Worm (Caenorhabditis elegans): ENCODE data around the gene Y55F3AM.13.
A peak's percentile ranks its signal among the peaks of the same experiment; 100 is the strongest.

Y55F3AM.13 gene

DNA sequence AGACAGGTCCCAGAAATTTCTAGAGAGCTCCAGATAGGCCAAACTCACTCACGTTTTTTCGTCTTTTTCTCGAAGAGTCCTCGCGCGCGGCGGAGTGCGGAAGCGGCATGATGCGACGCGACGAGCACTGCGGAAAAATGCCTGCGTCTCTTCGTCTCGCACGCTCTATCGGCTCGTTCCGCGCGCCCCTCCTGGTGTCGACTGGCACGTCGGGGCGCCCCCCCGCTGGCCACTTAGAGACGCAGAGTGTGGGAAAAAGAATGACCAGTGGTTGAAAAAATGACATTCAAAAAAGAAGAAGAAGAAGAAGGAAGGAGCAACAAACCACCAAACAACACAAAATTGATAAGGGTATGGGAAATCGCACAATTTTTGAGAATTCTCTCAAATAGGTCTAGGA, 11.3 kb upstream of the Y55F3AM.13 start, which contains the start of gene znf-782 (continued):
- no peak for TF ChIP-seq nfya-1 (tag; optimal IDR thresholded peaks at IDR 0.05)
- no peak for TF ChIP-seq Y22D7AL.16 (tag; optimal IDR thresholded peaks at IDR 0.05)
- TF ChIP-seq ceh-18 (tag; optimal IDR thresholded peaks at IDR 0.05): no peak
- no peak for TF ChIP-seq ceh-9 (tag; optimal IDR thresholded peaks at IDR 0.05)
- no peak for TF ChIP-seq mec-3 (tag; optimal IDR thresholded peaks at IDR 0.05; ENCODE audit: borderline replicate concordance)
- TF ChIP-seq pha-4 (tag; optimal IDR thresholded peaks at IDR 0.05): no peak
- no peak for TF ChIP-seq fkh-6 (tag; optimal IDR thresholded peaks at IDR 0.05)
- no peak for TF ChIP-seq ztf-16 (tag; optimal IDR thresholded peaks at IDR 0.05)
- no peak for TF ChIP-seq ama-1 (optimal IDR thresholded peaks at IDR 0.05)
- TF ChIP-seq che-1 (tag; optimal IDR thresholded peaks at IDR 0.05): no peak
- TF ChIP-seq dve-1 (tag; optimal IDR thresholded peaks at IDR 0.05): no peak
- TF ChIP-seq ceh-19 (GFP tag; optimal IDR thresholded peaks at IDR 0.05): peak; percentile 39
- TF ChIP-seq sox-2 (GFP tag; IDR thresholded peaks at IDR 0.05): no peak
- TF ChIP-seq fkh-10 (GFP tag; optimal IDR thresholded peaks at IDR 0.05): no peak
- TF ChIP-seq K02D7.2 (tag; optimal IDR thresholded peaks at IDR 0.05): no peak
- no peak for TF ChIP-seq pax-1 (tag; optimal IDR thresholded peaks at IDR 0.05)

ce11 chrIV:1065569-1065968, 9.5 kb upstream of the Y55F3AM.13 start:
- TF ChIP-seq ceh-18 (tag; optimal IDR thresholded peaks at IDR 0.05) (no peak), unc-55 (GFP tag; optimal IDR thresholded peaks at IDR 0.05) (no peak), ceh-30 (tag; optimal IDR thresholded peaks at IDR 0.05) (no peak), unc-42 (tag; optimal IDR thresholded peaks at IDR 0.05) (no peak), hlh-15 (tag; optimal IDR thresholded peaks at IDR 0.05) (no peak), tbx-7 (tag; optimal IDR thresholded peaks at IDR 0.05) (no peak), mec-3 (tag; optimal IDR thresholded peaks at IDR 0.05; ENCODE audit: borderline replicate concordance) (no peak), sox-4 (tag; optimal IDR thresholded peaks at IDR 0.05) (no peak), elt-4 (tag; optimal IDR thresholded peaks at IDR 0.05) (no peak), lin-11 (tag; optimal IDR thresholded peaks at IDR 0.05) (no peak), ceh-2 (tag; optimal IDR thresholded peaks at IDR 0.05) (no peak), hlh-6 (tag; optimal IDR thresholded peaks at IDR 0.05) (no peak), sox-2 (GFP tag; IDR thresholded peaks at IDR 0.05) (no peak), unc-86 (tag; optimal IDR thresholded peaks at IDR 0.05) (no peak)

ce11 chrIV:1064289-1064848, 8.3 kb upstream of the Y55F3AM.13 start:
- TF ChIP-seq ttx-3 (tag; optimal IDR thresholded peaks at IDR 0.05) (no peak), F13H6.1 (tag; optimal IDR thresholded peaks at IDR 0.05) (no peak), C38D4.7 (GFP tag; optimal IDR thresholded peaks at IDR 0.05) (no peak), tbx-2 (tag; optimal IDR thresholded peaks at IDR 0.05) (no peak), lin-11 (tag; optimal IDR thresholded peaks at IDR 0.05) (no peak), ceh-14 (tag; optimal IDR thresholded peaks at IDR 0.05) (no peak), pha-4 (tag; optimal IDR thresholded peaks at IDR 0.05) (no peak), ceh-34 (tag; optimal IDR thresholded peaks at IDR 0.05) (no peak), ceh-18 (tag; optimal IDR thresholded peaks at IDR 0.05) (no peak), fax-1 (tag; optimal IDR thresholded peaks at IDR 0.05) (no peak), elt-4 (tag; optimal IDR thresholded peaks at IDR 0.05) (no peak), K02D7.2 (tag; optimal IDR thresholded peaks at IDR 0.05) (no peak), ceh-31 (tag; optimal IDR thresholded peaks at IDR 0.05) (no peak), ceh-24 (tag; optimal IDR thresholded peaks at IDR 0.05) (no peak), ceh-45 (GFP tag; IDR thresholded peaks at IDR 0.05) (no peak), tbx-7 (tag; optimal IDR thresholded peaks at IDR 0.05) (no peak), unc-55 (GFP tag; optimal IDR thresholded peaks at IDR 0.05) (no peak)

- no peak for TF ChIP-seq odd-2 (tag; optimal IDR thresholded peaks at IDR 0.05)
- TF ChIP-seq unc-42 (tag; optimal IDR thresholded peaks at IDR 0.05): no peak
- no peak for TF ChIP-seq che-1 (tag; optimal IDR thresholded peaks at IDR 0.05)
- no peak for TF ChIP-seq tbx-2 (tag; optimal IDR thresholded peaks at IDR 0.05)
- no peak for TF ChIP-seq ceh-18 (tag; optimal IDR thresholded peaks at IDR 0.05)
Observed at ce11 chrIV:1063058-1063457, 6.9 kb upstream of the Y55F3AM.13 start.

Data from whole organism, late embryonic.